Worm (Caenorhabditis elegans) whole organism, L4 larva: ENCODE data around the gene col-101.

ENCODE experiments used
- D1046.2 ChIP-seq: fragments of 200-800 bp; sonication (Bioruptor generic); IDR thresholded peaks from 2 replicates; pipeline ENCODE4 v1.3.6; 2022; ENCODE audit warnings: missing genetic modification characterization, missing compliant biosample characterization
- F10B5.3 ChIP-seq: sonication (generic microtip); optimal IDR thresholded peaks from 2 replicates; lab custom pipeline; 2016; ENCODE audit warnings: mild to moderate bottlenecking, missing genetic modification characterization, missing compliant biosample characterization
- F37D6.2 ChIP-seq: sonication (generic microtip); optimal IDR thresholded peaks from 2 replicates; lab custom pipeline; 2016; ENCODE audit warnings: mild to moderate bottlenecking, missing genetic modification characterization, missing compliant biosample characterization
- F44E2.7 ChIP-seq: fragments of 200-800 bp; sonication (Bioruptor generic); IDR thresholded peaks from 2 replicates; pipeline ENCODE4 v2.1.2; 2022; ENCODE audit warnings: missing genetic modification characterization, missing compliant biosample characterization
- Y48G9A.11 ChIP-seq: fragments of 200-800 bp; sonication (Bioruptor generic); IDR thresholded peaks from 2 replicates; pipeline ENCODE4 v1.3.6; 2022; ENCODE audit warnings: missing genetic modification reagents, missing genetic modification characterization, missing compliant biosample characterization
- aly-2 ChIP-seq: sonication (generic microtip); optimal IDR thresholded peaks from 2 replicates; lab custom pipeline; 2018; ENCODE audit warnings: missing biosample characterization, missing genetic modification characterization
- ceh-20 ChIP-seq: fragments of 200-800 bp; sonication (Bioruptor generic); IDR thresholded peaks from 2 replicates; pipeline ENCODE4 v1.3.6; 2022; ENCODE audit warnings: missing genetic modification reagents, missing genetic modification characterization, missing compliant biosample characterization
- ceh-28 ChIP-seq: fragments of 150-350 bp; optimal IDR thresholded peaks from 2 replicates; lab custom pipeline; 2014; ENCODE audit warnings: missing biosample characterization, missing genetic modification reagents, missing genetic modification characterization
- ceh-32 ChIP-seq: sonication (generic microtip); optimal IDR thresholded peaks from 2 replicates; lab custom pipeline; 2016; ENCODE audit warnings: mild to moderate bottlenecking, missing genetic modification characterization, missing compliant biosample characterization; ENCODE audit not compliant: poor library complexity
- ceh-44 ChIP-seq: fragments of 200-800 bp; sonication (Bioruptor generic); IDR thresholded peaks from 2 replicates; pipeline ENCODE4 v1.3.6; 2022; ENCODE audit warnings: missing genetic modification reagents, missing genetic modification characterization, missing compliant biosample characterization
- ceh-82 ChIP-seq: sonication (generic microtip); optimal IDR thresholded peaks from 2 replicates; lab custom pipeline; 2017; ENCODE audit warnings: missing biosample characterization, missing genetic modification characterization
- cey-2 ChIP-seq: sonication (generic microtip); optimal IDR thresholded peaks from 3 replicates; lab custom pipeline; 2017; ENCODE audit warnings: missing genetic modification characterization, mild to moderate bottlenecking, missing compliant biosample characterization, antibody characterized with exemption, borderline replicate concordance; ENCODE audit not compliant: insufficient read depth
- daf-12 ChIP-seq: fragments of 150-350 bp; optimal IDR thresholded peaks from 2 replicates; lab custom pipeline; 2014; ENCODE audit warnings: missing biosample characterization, missing genetic modification reagents, missing genetic modification characterization
- daf-16 ChIP-seq, 3 experiments: sonication (generic microtip); optimal IDR thresholded peaks; 2 replicates each; lab custom pipeline; 2016 to 2017; ENCODE audit warnings: missing genetic modification characterization in 3 of 3, missing genetic modification reagents in 3 of 3, mild to moderate bottlenecking in 2 of 3, missing compliant biosample characterization in 2 of 3, missing biosample characterization in 1 of 3, moderate library complexity in 1 of 3
- dmd-8 ChIP-seq: fragments of 200-800 bp; sonication (Bioruptor generic); IDR thresholded peaks from 2 replicates; pipeline ENCODE4 v1.3.6; 2022; ENCODE audit warnings: missing genetic modification characterization, missing compliant biosample characterization
- duxl-1 ChIP-seq: sonication (generic microtip); optimal IDR thresholded peaks from 2 replicates; lab custom pipeline; 2016; ENCODE audit warnings: mild to moderate bottlenecking, missing genetic modification characterization, moderate library complexity, missing compliant biosample characterization; ENCODE audit not compliant: poor library complexity
- fkh-10 ChIP-seq: fragments of 150-350 bp; optimal IDR thresholded peaks from 2 replicates; lab custom pipeline; 2014; ENCODE audit warnings: missing biosample characterization, missing genetic modification reagents, missing genetic modification characterization
- fos-1 ChIP-seq: fragments of 150-350 bp; optimal IDR thresholded peaks from 2 replicates; lab custom pipeline; 2014; ENCODE audit warnings: missing biosample characterization, missing genetic modification characterization
- hmg-1.1 ChIP-seq: fragments of 200-800 bp; sonication (Bioruptor generic); IDR thresholded peaks from 2 replicates; pipeline ENCODE4 v1.3.6; 2022; ENCODE audit warnings: missing genetic modification reagents, missing genetic modification characterization, missing compliant biosample characterization
- lin-13 ChIP-seq: fragments of 150-350 bp; optimal IDR thresholded peaks from 2 replicates; lab custom pipeline; 2014; ENCODE audit warnings: missing biosample characterization, missing genetic modification reagents, missing genetic modification characterization
- lin-15B ChIP-seq: fragments of 150-350 bp; sonication (generic microtip); optimal IDR thresholded peaks from 3 replicates; lab custom pipeline; 2014; ENCODE audit warnings: missing biosample characterization, missing genetic modification characterization
- lin-29 ChIP-seq: fragments of 200-800 bp; sonication (Bioruptor generic); IDR thresholded peaks from 2 replicates; pipeline ENCODE4 v1.3.6; 2022; ENCODE audit warnings: missing genetic modification reagents, missing genetic modification characterization, missing compliant biosample characterization
- lin-39 ChIP-seq: fragments of 150-350 bp; optimal IDR thresholded peaks from 2 replicates; lab custom pipeline; 2014; ENCODE audit warnings: missing biosample characterization, missing genetic modification reagents, missing genetic modification characterization
- lsy-2 ChIP-seq, 2 experiments: fragments of 150-350 bp in 1 of 2; sonication (generic microtip) in 1 of 2; optimal IDR thresholded peaks; 2 replicates each; lab custom pipeline; 2014 to 2017; ENCODE audit warnings: missing biosample characterization in 2 of 2, missing genetic modification characterization in 2 of 2
- madf-5 ChIP-seq, 2 experiments: fragments of 200-800 bp; sonication (Bioruptor generic); IDR thresholded peaks; 2 replicates each; pipeline ENCODE4 v1.3.6; 2022; ENCODE audit warnings: missing compliant biosample characterization in 2 of 2, missing genetic modification characterization in 2 of 2
- madf-9 ChIP-seq: fragments of 200-800 bp; sonication (Bioruptor generic); conservative IDR thresholded peaks from 2 replicates; pipeline ENCODE4 v1.3.6; 2022; ENCODE audit warnings: missing genetic modification reagents, missing genetic modification characterization, missing compliant biosample characterization
- mdl-1 ChIP-seq, 2 experiments: fragments of 150-350 bp in 1 of 2; sonication (generic microtip) in 1 of 2; optimal IDR thresholded peaks; 2 replicates each; lab custom pipeline; 2014 to 2017; ENCODE audit warnings: missing biosample characterization in 2 of 2, missing genetic modification characterization in 2 of 2
- mdt-29 ChIP-seq: fragments of 200-800 bp; sonication (Bioruptor generic); IDR thresholded peaks from 2 replicates; pipeline ENCODE4 v1.3.6; 2022; ENCODE audit warnings: missing genetic modification reagents, missing genetic modification characterization, missing compliant biosample characterization
- mxl-2 ChIP-seq: fragments of 200-800 bp; sonication (Bioruptor generic); conservative IDR thresholded peaks from 2 replicates; pipeline ENCODE4 v1.3.6; 2022; ENCODE audit warnings: missing genetic modification reagents, missing genetic modification characterization, missing compliant biosample characterization
- mxl-3 ChIP-seq: fragments of 200-800 bp; sonication (Bioruptor generic); optimal IDR thresholded peaks from 2 replicates; lab custom pipeline; 2018; ENCODE audit warnings: mild to moderate bottlenecking, missing genetic modification characterization, missing compliant biosample characterization
- nhr-10 ChIP-seq: fragments of 150-350 bp; optimal IDR thresholded peaks from 2 replicates; lab custom pipeline; 2014; ENCODE audit warnings: missing biosample characterization, missing genetic modification characterization
- nhr-11 ChIP-seq: fragments of 150-350 bp; optimal IDR thresholded peaks from 2 replicates; lab custom pipeline; 2014; ENCODE audit warnings: missing biosample characterization, missing genetic modification characterization
- nhr-237 ChIP-seq: sonication (generic microtip); optimal IDR thresholded peaks from 2 replicates; lab custom pipeline; 2017; ENCODE audit warnings: missing biosample characterization, missing genetic modification characterization
- nhr-42 ChIP-seq: fragments of 200-800 bp; sonication (Bioruptor generic); IDR thresholded peaks from 2 replicates; pipeline ENCODE4 v1.3.6; 2022; ENCODE audit warnings: missing genetic modification characterization, missing compliant biosample characterization
- nhr-48 ChIP-seq: sonication (generic microtip); optimal IDR thresholded peaks from 2 replicates; lab custom pipeline; 2016; ENCODE audit warnings: mild to moderate bottlenecking, missing genetic modification characterization, missing compliant biosample characterization
- nhr-76 ChIP-seq: fragments of 150-350 bp; optimal IDR thresholded peaks from 2 replicates; lab custom pipeline; 2014; ENCODE audit warnings: missing biosample characterization, missing genetic modification characterization
- php-3 ChIP-seq: fragments of 200-800 bp; sonication (Bioruptor generic); IDR thresholded peaks from 2 replicates; pipeline ENCODE4 v1.3.6; 2022; ENCODE audit warnings: missing genetic modification reagents, missing genetic modification characterization, missing compliant biosample characterization
- pqm-1 ChIP-seq: sonication (generic microtip); optimal IDR thresholded peaks from 2 replicates; lab custom pipeline; 2017; ENCODE audit warnings: missing biosample characterization, missing genetic modification characterization
- saeg-2 ChIP-seq: fragments of 200-800 bp; sonication (Bioruptor generic); IDR thresholded peaks from 2 replicates; pipeline ENCODE4 v1.3.6; 2022; ENCODE audit warnings: missing genetic modification reagents, missing genetic modification characterization, missing compliant biosample characterization
- sdz-12 ChIP-seq: fragments of 200-800 bp; sonication (Bioruptor generic); optimal IDR thresholded peaks from 2 replicates; lab custom pipeline; 2018; ENCODE audit warnings: mild to moderate bottlenecking, missing genetic modification characterization, missing compliant biosample characterization
- set-16 ChIP-seq: fragments of 200-800 bp; sonication (Bioruptor generic); IDR thresholded peaks from 2 replicates; pipeline ENCODE4 v1.3.6; 2022; ENCODE audit warnings: missing genetic modification reagents, missing genetic modification characterization, missing compliant biosample characterization
- skn-1 ChIP-seq: fragments of 150-350 bp; optimal IDR thresholded peaks from 2 replicates; lab custom pipeline; 2014; ENCODE audit warnings: missing biosample characterization, missing genetic modification characterization
- snpc-1.2 ChIP-seq: fragments of 200-800 bp; sonication (Bioruptor generic); IDR thresholded peaks from 2 replicates; pipeline ENCODE4 v1.3.6; 2022; ENCODE audit warnings: missing genetic modification reagents, missing genetic modification characterization, missing compliant biosample characterization
- snpc-4 ChIP-seq: fragments of 150-350 bp; optimal IDR thresholded peaks from 2 replicates; lab custom pipeline; 2014; ENCODE audit warnings: missing biosample characterization, missing genetic modification characterization
- tag-97 ChIP-seq: fragments of 200-800 bp; sonication (Bioruptor generic); IDR thresholded peaks from 2 replicates; pipeline ENCODE4 v1.3.6; 2022; ENCODE audit warnings: missing genetic modification characterization, missing compliant biosample characterization
- unc-39 ChIP-seq: sonication (generic microtip); optimal IDR thresholded peaks from 2 replicates; lab custom pipeline; 2017; ENCODE audit warnings: missing biosample characterization, missing genetic modification characterization
- vab-7 ChIP-seq: fragments of 200-800 bp; sonication (Bioruptor generic); IDR thresholded peaks from 2 replicates; pipeline ENCODE4 v1.3.6; 2022; ENCODE audit warnings: missing genetic modification reagents, missing genetic modification characterization, missing compliant biosample characterization
- zfp-2 ChIP-seq: sonication (generic microtip); optimal IDR thresholded peaks from 2 replicates; lab custom pipeline; 2016; ENCODE audit warnings: mild to moderate bottlenecking, missing genetic modification characterization, missing compliant biosample characterization
- zip-11 ChIP-seq: fragments of 200-800 bp; sonication (Bioruptor generic); IDR thresholded peaks from 2 replicates; pipeline ENCODE4 v1.3.6; 2022; ENCODE audit warnings: missing genetic modification characterization, missing compliant biosample characterization
- zip-2 ChIP-seq: fragments of 150-350 bp; optimal IDR thresholded peaks from 2 replicates; lab custom pipeline; 2014; ENCODE audit warnings: missing biosample characterization, missing genetic modification characterization
- ztf-11 ChIP-seq: fragments of 150-350 bp; optimal IDR thresholded peaks from 2 replicates; lab custom pipeline; 2014; ENCODE audit warnings: missing biosample characterization, missing genetic modification characterization
- ztf-7 ChIP-seq: fragments of 150-350 bp; optimal IDR thresholded peaks from 2 replicates; lab custom pipeline; 2014; ENCODE audit warnings: missing biosample characterization, missing genetic modification characterization

col-101 gene

ce11 chrIV:296849-297248 lies 30.0 kb downstream of the col-101 start:
- TF ChIP-seq saeg-2 (GFP tag; lab: Robert Waterston, UW): no peak
- TF ChIP-seq nhr-76 (tag; lab: Kevin White, UChicago): no peak
- peak; percentile 78; the same call in 1 of the 2 replicates for TF ChIP-seq php-3 (GFP tag; lab: Robert Waterston, UW)
- TF ChIP-seq snpc-1.2 (GFP tag; lab: Robert Waterston, UW): no peak
- no peak for TF ChIP-seq F37D6.2 (tag; lab: Kevin White, UChicago)
- TF ChIP-seq vab-7: no peak
- TF ChIP-seq sdz-12 (GFP tag; lab: Kevin White, UChicago): no peak
- no peak for TF ChIP-seq ceh-28 (tag; lab: Kevin White, UChicago)
- TF ChIP-seq daf-12: no peak
- no peak for TF ChIP-seq nhr-11 (tag; lab: Kevin White, UChicago)
- TF ChIP-seq ceh-44 (GFP tag; lab: Robert Waterston, UW): no peak
- TF ChIP-seq daf-16 (GFP tag; optimal IDR thresholded peaks at IDR 0.05; lab: Kevin White, UChicago): peak in 1 of 2 experiments; percentile 65
- TF ChIP-seq daf-16 (tag; optimal IDR thresholded peaks at IDR 0.05; lab: Kevin White, UChicago): peak; percentile 99
- no peak for TF ChIP-seq madf-5 (GFP tag; IDR thresholded peaks at IDR 0.05; lab: Robert Waterston, UW)
- TF ChIP-seq nhr-42 (GFP tag; lab: Robert Waterston, UW): no peak
- TF ChIP-seq ceh-20 (GFP tag; lab: Robert Waterston, UW): no peak
- TF ChIP-seq fkh-10 (GFP tag; lab: Kevin White, UChicago): no peak
- TF ChIP-seq cey-2 (tag; lab: Kevin White, UChicago): peak; percentile 24
- no peak for TF ChIP-seq skn-1 (tag; lab: Kevin White, UChicago)
- TF ChIP-seq snpc-4 (tag; lab: Kevin White, UChicago): no peak
- TF ChIP-seq unc-39 (tag; lab: Kevin White, UChicago): no peak
- TF ChIP-seq ceh-82: no peak
- TF ChIP-seq Y48G9A.11 (GFP tag; lab: Robert Waterston, UW): no peak
- TF ChIP-seq D1046.2 (GFP tag; lab: Robert Waterston, UW): no peak
- no peak for TF ChIP-seq F10B5.3 (tag; lab: Kevin White, UChicago)
- no peak for TF ChIP-seq hmg-1.1 (GFP tag; lab: Robert Waterston, UW)
- no peak for TF ChIP-seq duxl-1
- TF ChIP-seq fos-1 (tag; lab: Kevin White, UChicago): no peak
- no peak for TF ChIP-seq ceh-32 (tag; lab: Kevin White, UChicago)
- no peak for TF ChIP-seq zip-11 (GFP tag; lab: Robert Waterston, UW)
- no peak for TF ChIP-seq F44E2.7 (GFP tag; lab: Robert Waterston, UW)
- TF ChIP-seq nhr-48 (tag; lab: Kevin White, UChicago): peak; percentile 66
- TF ChIP-seq pqm-1 (tag; lab: Kevin White, UChicago): peak; percentile 57
- TF ChIP-seq zfp-2 (tag; lab: Kevin White, UChicago): no peak
- TF ChIP-seq dmd-8 (GFP tag; lab: Robert Waterston, UW): no peak
- TF ChIP-seq lin-29 (GFP tag; lab: Robert Waterston, UW): no peak
- TF ChIP-seq mdt-29 (GFP tag; lab: Robert Waterston, UW): peak; percentile 32; the same call in 1 of the 2 replicates
- TF ChIP-seq lin-39: no peak
- peak in 1 of 2 experiments; percentile 9 for TF ChIP-seq lsy-2 (tag; optimal IDR thresholded peaks at IDR 0.05; lab: Kevin White, UChicago)
- TF ChIP-seq nhr-237 (tag; lab: Kevin White, UChicago): no peak
- no peak for TF ChIP-seq madf-9 (GFP tag; lab: Robert Waterston, UW)
- TF ChIP-seq mxl-2 (GFP tag; lab: Robert Waterston, UW): no peak
- TF ChIP-seq mdl-1 (tag; optimal IDR thresholded peaks at IDR 0.05; lab: Kevin White, UChicago): peak in 1 of 2 experiments; percentile 43
- TF ChIP-seq ztf-11 (tag; lab: Kevin White, UChicago): no peak
- no peak for TF ChIP-seq zip-2 (tag; lab: Kevin White, UChicago)
- no peak for TF ChIP-seq tag-97
- no peak for TF ChIP-seq lin-15B
- TF ChIP-seq ztf-7 (tag; lab: Kevin White, UChicago): no peak
- TF ChIP-seq set-16 (GFP tag; lab: Robert Waterston, UW): no peak
- TF ChIP-seq mxl-3 (GFP tag; lab: Kevin White, UChicago): no peak
- no peak for TF ChIP-seq aly-2 (tag; lab: Kevin White, UChicago)
- TF ChIP-seq nhr-10 (tag; lab: Kevin White, UChicago): no peak
- no peak for TF ChIP-seq lin-13 (GFP tag; lab: Kevin White, UChicago)
